Worm (Caenorhabditis elegans) whole organism, L2 larva: ENCODE results near the gene T03G6.7.

ENCODE experiments used
- C34F6.9 ChIP-seq: fragments of 150-350 bp; optimal IDR thresholded peaks from 2 replicates; lab custom pipeline; 2014; ENCODE audit warnings: missing biosample characterization, missing genetic modification characterization
- F13H6.1 ChIP-seq: sonication (generic microtip); optimal IDR thresholded peaks from 2 replicates; lab custom pipeline; 2016; ENCODE audit warnings: missing genetic modification characterization, missing compliant biosample characterization
- R02D3.7 ChIP-seq: fragments of 150-350 bp; optimal IDR thresholded peaks from 2 replicates; lab custom pipeline; 2014; ENCODE audit warnings: missing biosample characterization, missing genetic modification characterization
- Y55F3AM.14 ChIP-seq: fragments of 200-800 bp; sonication (Bioruptor generic); optimal IDR thresholded peaks from 2 replicates; lab custom pipeline; 2018; ENCODE audit warnings: mild to moderate bottlenecking, missing genetic modification characterization, missing compliant biosample characterization
- ZK546.5 ChIP-seq: sonication (generic microtip); optimal IDR thresholded peaks from 2 replicates; lab custom pipeline; 2017; ENCODE audit warnings: missing biosample characterization, missing genetic modification characterization
- alr-1 ChIP-seq: fragments of 150-350 bp; optimal IDR thresholded peaks from 2 replicates; lab custom pipeline; 2014; ENCODE audit warnings: missing biosample characterization, missing genetic modification characterization
- aly-2 ChIP-seq: fragments of 150-350 bp; optimal IDR thresholded peaks from 2 replicates; lab custom pipeline; 2014; ENCODE audit warnings: missing biosample characterization, missing genetic modification characterization
- ama-1 ChIP-seq: fragments of 150-350 bp; optimal IDR thresholded peaks from 2 replicates; lab custom pipeline; 2018; ENCODE audit warnings: inconsistent platforms
- ceh-82 ChIP-seq: fragments of 150-350 bp; optimal IDR thresholded peaks from 2 replicates; lab custom pipeline; 2014; ENCODE audit warnings: missing biosample characterization, missing genetic modification characterization
- crh-2 ChIP-seq: sonication (generic microtip); optimal IDR thresholded peaks from 2 replicates; lab custom pipeline; 2017; ENCODE audit warnings: missing biosample characterization, missing genetic modification characterization
- dmd-4 ChIP-seq: sonication (generic microtip); optimal IDR thresholded peaks from 2 replicates; lab custom pipeline; 2017; ENCODE audit warnings: missing biosample characterization, missing genetic modification characterization
- egl-27 ChIP-seq: sonication (generic microtip); optimal IDR thresholded peaks from 3 replicates; lab custom pipeline; 2017; ENCODE audit warnings: missing biosample characterization, missing genetic modification reagents, missing genetic modification characterization
- elt-3 ChIP-seq: sonication (generic microtip); optimal IDR thresholded peaks from 2 replicates; lab custom pipeline; 2017; ENCODE audit warnings: missing biosample characterization, missing genetic modification characterization
- fos-1 ChIP-seq: fragments of 150-350 bp; optimal IDR thresholded peaks from 2 replicates; lab custom pipeline; 2014; ENCODE audit warnings: missing biosample characterization, missing genetic modification characterization
- lin-13 ChIP-seq: fragments of 150-350 bp; optimal IDR thresholded peaks from 2 replicates; lab custom pipeline; 2014; ENCODE audit warnings: missing biosample characterization, missing genetic modification reagents, missing genetic modification characterization
- lin-39 ChIP-seq: fragments of 150-350 bp; optimal IDR thresholded peaks from 2 replicates; lab custom pipeline; 2014; ENCODE audit warnings: missing biosample characterization, missing genetic modification reagents, missing genetic modification characterization
- lsy-2 ChIP-seq, 2 experiments: fragments of 150-350 bp in 1 of 2; sonication (generic microtip) in 1 of 2; optimal IDR thresholded peaks; 2 replicates each; lab custom pipeline; 2014 to 2017; ENCODE audit warnings: missing biosample characterization in 2 of 2, missing genetic modification characterization in 2 of 2
- mab-5 ChIP-seq: fragments of 150-350 bp; optimal IDR thresholded peaks from 2 replicates; lab custom pipeline; 2014; ENCODE audit warnings: missing biosample characterization, missing genetic modification characterization
- mbf-1 ChIP-seq: sonication (generic microtip); optimal IDR thresholded peaks from 2 replicates; lab custom pipeline; 2017; ENCODE audit warnings: missing biosample characterization, missing genetic modification characterization
- nhr-10 ChIP-seq: sonication (generic microtip); optimal IDR thresholded peaks from 2 replicates; lab custom pipeline; 2017; ENCODE audit warnings: missing biosample characterization, missing genetic modification characterization
- nhr-11 ChIP-seq: fragments of 150-350 bp; optimal IDR thresholded peaks from 2 replicates; lab custom pipeline; 2014; ENCODE audit warnings: missing biosample characterization, missing genetic modification characterization
- nhr-12 ChIP-seq: fragments of 150-350 bp; optimal IDR thresholded peaks from 2 replicates; lab custom pipeline; 2014; ENCODE audit warnings: missing biosample characterization, missing genetic modification characterization
- nhr-129 ChIP-seq: fragments of 150-350 bp; optimal IDR thresholded peaks from 2 replicates; lab custom pipeline; 2014; ENCODE audit warnings: missing biosample characterization, missing genetic modification characterization
- nhr-21 ChIP-seq: fragments of 150-350 bp; optimal IDR thresholded peaks from 2 replicates; lab custom pipeline; 2014; ENCODE audit warnings: missing biosample characterization, missing genetic modification characterization
- nhr-23 ChIP-seq: fragments of 150-350 bp; optimal IDR thresholded peaks from 2 replicates; lab custom pipeline; 2014; ENCODE audit warnings: missing biosample characterization, missing genetic modification reagents, missing genetic modification characterization
- nhr-237 ChIP-seq: fragments of 150-350 bp; optimal IDR thresholded peaks from 2 replicates; lab custom pipeline; 2014; ENCODE audit warnings: missing biosample characterization, missing genetic modification characterization
- nhr-25 ChIP-seq: fragments of 150-350 bp; sonication (generic microtip); optimal IDR thresholded peaks from 3 replicates; lab custom pipeline; 2014; ENCODE audit warnings: missing biosample characterization, missing genetic modification characterization
- nhr-6 ChIP-seq: fragments of 150-350 bp; optimal IDR thresholded peaks from 2 replicates; lab custom pipeline; 2014; ENCODE audit warnings: missing biosample characterization, missing genetic modification characterization
- peb-1 ChIP-seq: fragments of 150-350 bp; optimal IDR thresholded peaks from 2 replicates; lab custom pipeline; 2014; ENCODE audit warnings: missing biosample characterization, missing genetic modification characterization
- sem-4 ChIP-seq: fragments of 150-350 bp; optimal IDR thresholded peaks from 2 replicates; lab custom pipeline; 2014; ENCODE audit warnings: missing biosample characterization, missing genetic modification reagents, missing genetic modification characterization
- skn-1 ChIP-seq: sonication (generic microtip); optimal IDR thresholded peaks from 2 replicates; lab custom pipeline; 2017; ENCODE audit warnings: missing biosample characterization, missing genetic modification characterization
- sma-3 ChIP-seq: sonication (generic microtip); optimal IDR thresholded peaks from 2 replicates; lab custom pipeline; 2016; ENCODE audit warnings: missing genetic modification reagents, missing genetic modification characterization, missing compliant biosample characterization
- sma-9 ChIP-seq, 2 experiments: fragments of 150-350 bp in 1 of 2; sonication (generic microtip) in 1 of 2; optimal IDR thresholded peaks; 2 replicates each; lab custom pipeline; 2014 to 2016; ENCODE audit warnings: missing genetic modification characterization in 2 of 2, mild to moderate bottlenecking in 1 of 2, missing biosample characterization in 1 of 2, missing compliant biosample characterization in 1 of 2, missing genetic modification reagents in 1 of 2, moderate library complexity in 1 of 2
- snpc-4 ChIP-seq: fragments of 150-350 bp; optimal IDR thresholded peaks from 2 replicates; lab custom pipeline; 2014; ENCODE audit warnings: missing biosample characterization, missing genetic modification characterization
- unc-39 ChIP-seq: fragments of 150-350 bp; optimal IDR thresholded peaks from 2 replicates; lab custom pipeline; 2014; ENCODE audit warnings: missing biosample characterization, missing genetic modification characterization
- unc-55 ChIP-seq: fragments of 150-350 bp; sonication (generic microtip); optimal IDR thresholded peaks from 3 replicates; lab custom pipeline; 2014; ENCODE audit warnings: missing biosample characterization, missing genetic modification reagents, missing genetic modification characterization
- unc-62 ChIP-seq: fragments of 150-350 bp; optimal IDR thresholded peaks from 2 replicates; lab custom pipeline; 2014; ENCODE audit warnings: missing biosample characterization, missing genetic modification reagents, missing genetic modification characterization
- ztf-11 ChIP-seq: sonication (generic microtip); optimal IDR thresholded peaks from 2 replicates; lab custom pipeline; 2017; ENCODE audit warnings: missing biosample characterization, missing genetic modification characterization
- ztf-4 ChIP-seq: fragments of 150-350 bp; optimal IDR thresholded peaks from 2 replicates; lab custom pipeline; 2014; ENCODE audit warnings: missing biosample characterization, missing genetic modification characterization

T03G6.7 gene

DNA sequence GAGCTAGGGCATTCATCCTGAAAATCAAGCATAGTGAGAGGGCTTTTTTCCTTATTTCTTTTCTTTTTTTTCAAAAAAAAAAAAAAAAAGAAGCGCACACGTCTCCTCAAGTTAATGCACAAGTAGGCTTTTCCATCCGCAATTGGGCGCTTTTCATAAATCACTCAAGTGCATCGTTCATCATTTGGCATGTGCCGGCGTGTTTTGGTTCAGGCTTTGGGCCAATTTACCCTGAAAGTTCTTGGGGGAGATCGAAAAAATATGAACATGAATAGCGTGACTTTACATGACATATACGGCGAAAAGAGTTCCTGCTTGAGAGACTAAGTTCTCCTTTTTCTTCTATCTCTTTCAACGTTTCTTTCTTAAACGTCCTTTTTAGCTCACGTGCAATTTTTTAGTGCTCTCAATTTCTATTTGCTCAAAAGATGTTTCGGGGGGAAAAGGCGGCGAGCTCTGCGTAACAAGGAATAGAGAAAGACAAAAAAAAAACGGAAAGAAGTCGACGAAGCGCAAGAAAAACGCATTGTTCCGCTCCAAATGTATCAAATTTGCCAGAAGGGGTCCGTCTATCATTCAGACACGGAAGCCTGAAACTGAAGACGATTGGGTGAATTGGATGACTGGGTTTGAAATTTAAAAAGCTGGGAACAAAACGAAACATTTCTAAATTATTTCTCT, 7.3 kb downstream of the T03G6.7 start:
- TF ChIP-seq F13H6.1 (tag; lab: Kevin White, UChicago): peak; percentile 4
- TF ChIP-seq ceh-82: no peak
- TF ChIP-seq mbf-1 (tag; lab: Kevin White, UChicago): no peak
- peak; percentile 1 for TF ChIP-seq C34F6.9
- TF ChIP-seq skn-1 (tag; lab: Kevin White, UChicago): no peak
- TF ChIP-seq ZK546.5 (tag; lab: Kevin White, UChicago): no peak
- TF ChIP-seq nhr-10 (tag; lab: Kevin White, UChicago): no peak
- TF ChIP-seq dmd-4 (tag; lab: Kevin White, UChicago): no peak
- no peak for TF ChIP-seq ztf-11 (tag; lab: Kevin White, UChicago)
- peak; percentile 58 for TF ChIP-seq mab-5 (tag; lab: Kevin White, UChicago)
- TF ChIP-seq nhr-21 (tag; lab: Kevin White, UChicago): no peak
- no peak for TF ChIP-seq unc-62 (GFP tag; lab: Kevin White, UChicago)
- no peak for TF ChIP-seq ama-1 (lab: Kevin White, UChicago)
- no peak for TF ChIP-seq fos-1 (tag; lab: Kevin White, UChicago)
- no peak for TF ChIP-seq alr-1 (tag; lab: Kevin White, UChicago)
- TF ChIP-seq sem-4: no peak
- TF ChIP-seq R02D3.7: no peak
- TF ChIP-seq lsy-2 (tag; optimal IDR thresholded peaks at IDR 0.05; lab: Kevin White, UChicago): no peak
- TF ChIP-seq, all 48 proteins: peak for 3

DNA sequence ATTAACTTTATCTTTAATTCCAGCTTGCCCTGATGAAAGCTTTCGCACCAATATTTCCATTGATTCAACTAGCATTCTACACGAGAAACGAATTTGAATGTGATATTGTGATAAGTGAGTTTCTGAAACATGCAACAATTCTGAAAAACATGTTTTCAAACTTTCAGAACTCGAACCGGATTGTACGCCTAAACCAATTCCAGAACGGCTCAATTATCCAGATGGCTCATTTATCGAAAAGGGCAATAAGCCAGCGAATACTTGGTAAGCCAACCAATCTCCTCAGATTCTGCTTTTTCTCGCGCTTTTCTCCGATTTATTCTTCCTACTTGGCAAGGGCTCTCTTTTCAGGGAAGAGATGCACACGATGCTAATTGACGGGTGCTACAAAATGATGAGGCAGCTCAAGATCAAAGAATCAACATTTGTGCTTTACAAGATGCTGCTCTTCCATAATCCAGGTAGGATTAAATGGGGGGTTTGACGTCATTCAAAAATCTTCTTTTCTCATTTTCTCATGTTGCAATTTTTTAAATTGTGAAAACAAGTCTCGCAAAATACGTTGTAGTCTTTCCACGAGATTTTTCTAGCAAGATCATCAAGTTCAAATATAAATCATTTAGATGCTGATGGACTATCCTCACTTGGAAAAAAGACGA, 10.6 kb downstream of the T03G6.7 start:
- TF ChIP-seq ama-1 (lab: Kevin White, UChicago) (peak; percentile 5), mab-5 (tag; lab: Kevin White, UChicago) (peak; percentile 55), nhr-6 (tag; lab: Kevin White, UChicago) (no peak), crh-2 (no peak), C34F6.9 (peak; percentile 13), snpc-4 (tag; lab: Kevin White, UChicago) (no peak), skn-1 (tag; lab: Kevin White, UChicago) (no peak), mbf-1 (tag; lab: Kevin White, UChicago) (no peak), nhr-25 (no peak), unc-55 (peak; percentile 90), sma-3 (GFP tag; lab: Kevin White, UChicago) (no peak), lsy-2 (tag; optimal IDR thresholded peaks at IDR 0.05; lab: Kevin White, UChicago) (peak in 1 of 2 experiments; percentile 46), peb-1 (tag; lab: Kevin White, UChicago) (no peak), elt-3 (no peak), egl-27 (tag; lab: Kevin White, UChicago) (no peak), sma-9 (GFP tag; optimal IDR thresholded peaks at IDR 0.05; lab: Kevin White, UChicago) (peak; percentile 54), sma-9 (tag; optimal IDR thresholded peaks at IDR 0.05; lab: Kevin White, UChicago) (no peak), Y55F3AM.14 (GFP tag; lab: Kevin White, UChicago) (peak; percentile 22), nhr-11 (tag; lab: Kevin White, UChicago) (no peak), nhr-129 (tag; lab: Kevin White, UChicago) (no peak), fos-1 (tag; lab: Kevin White, UChicago) (no peak), sem-4 (no peak), lin-13 (no peak), alr-1 (tag; lab: Kevin White, UChicago) (no peak), aly-2 (tag; lab: Kevin White, UChicago) (no peak), nhr-21 (tag; lab: Kevin White, UChicago) (no peak)

DNA sequence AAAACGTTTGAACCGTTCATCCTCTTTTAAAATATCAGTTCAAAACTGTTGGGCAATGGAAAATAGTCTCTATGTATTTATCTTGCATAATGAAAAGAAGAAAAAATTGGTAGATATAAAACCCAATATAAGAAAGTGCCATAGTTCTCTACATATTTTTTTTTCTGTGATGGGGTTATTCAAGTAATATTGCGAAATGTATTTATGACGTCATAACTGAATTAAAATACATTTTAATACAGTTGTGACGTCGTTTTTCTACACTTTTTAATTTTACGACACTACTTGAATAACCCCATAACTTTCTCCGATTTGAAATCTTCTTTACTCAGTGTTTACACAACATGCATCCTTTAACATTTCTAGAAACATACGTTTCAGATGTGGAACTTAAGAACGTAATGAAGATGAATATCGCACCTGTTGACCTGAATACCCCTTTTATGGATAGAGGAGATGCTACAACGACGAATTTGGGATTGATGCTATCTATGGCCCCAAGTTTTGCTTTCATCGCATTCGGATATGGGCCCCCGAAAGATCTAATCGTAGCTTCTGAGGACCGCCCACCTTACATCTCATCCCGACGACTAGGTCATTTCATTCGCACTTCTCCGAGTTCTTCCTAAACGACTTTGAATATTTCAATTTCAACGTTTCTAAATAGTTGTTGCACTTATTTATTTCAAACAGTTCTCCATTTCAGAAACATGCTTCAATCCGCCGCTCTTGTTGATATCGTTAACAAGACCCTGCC, 13.9 kb downstream of the T03G6.7 start, which contains the start of gene T03G6.1:
T03G6.1 (plus strand) TSS at position 707 of the 757 bp plus-strand sequence.
- TF ChIP-seq nhr-10 (tag; lab: Kevin White, UChicago): no peak
- no peak for TF ChIP-seq aly-2 (tag; lab: Kevin White, UChicago)
- no peak for TF ChIP-seq ZK546.5 (tag; lab: Kevin White, UChicago)
- no peak for TF ChIP-seq nhr-23 (tag; lab: Kevin White, UChicago)
- TF ChIP-seq lin-39 (tag; lab: Kevin White, UChicago): no peak
- no peak for TF ChIP-seq nhr-12 (tag; lab: Kevin White, UChicago)
- no peak for TF ChIP-seq skn-1 (tag; lab: Kevin White, UChicago)
- no peak for TF ChIP-seq unc-39
- no peak for TF ChIP-seq ama-1 (lab: Kevin White, UChicago)
- TF ChIP-seq unc-55: no peak
- TF ChIP-seq nhr-129 (tag; lab: Kevin White, UChicago): no peak
- TF ChIP-seq C34F6.9: no peak
- TF ChIP-seq alr-1 (tag; lab: Kevin White, UChicago): no peak
- no peak for TF ChIP-seq unc-62 (GFP tag; lab: Kevin White, UChicago)
- no peak for TF ChIP-seq nhr-237 (tag; lab: Kevin White, UChicago)
- no peak for TF ChIP-seq ztf-4 (tag; lab: Kevin White, UChicago)
- no peak for TF ChIP-seq F13H6.1 (tag; lab: Kevin White, UChicago)
- no peak for TF ChIP-seq sem-4
